Worm (Caenorhabditis elegans) whole organism, late embryonic: ENCODE measurements around the gene cky-1.

Experiments
- F13H6.1 ChIP-seq: sonication (generic microtip); optimal IDR thresholded peaks from 2 replicates; lab custom pipeline; 2016; ENCODE audit warnings: missing genetic modification characterization, missing compliant biosample characterization
- K09A11.1 ChIP-seq: sonication (generic microtip); optimal IDR thresholded peaks from 2 replicates; lab custom pipeline; 2017; ENCODE audit warnings: antibody characterized with exemption, mild to moderate bottlenecking, missing genetic modification characterization, missing compliant biosample characterization; ENCODE audit not compliant: insufficient read depth
- T23F11.4 ChIP-seq: fragments of 200-800 bp; sonication (Bioruptor generic); optimal IDR thresholded peaks from 2 replicates; lab custom pipeline; 2018; ENCODE audit warnings: mild to moderate bottlenecking, missing genetic modification characterization, missing compliant biosample characterization
- Y22D7AL.16 ChIP-seq: sonication (generic microtip); optimal IDR thresholded peaks from 2 replicates; lab custom pipeline; 2016; ENCODE audit warnings: missing genetic modification characterization, missing compliant biosample characterization
- ama-1 ChIP-seq: fragments of 150-350 bp; optimal IDR thresholded peaks from 2 replicates; lab custom pipeline; 2014
- ceh-18 ChIP-seq: sonication (generic microtip); optimal IDR thresholded peaks from 2 replicates; lab custom pipeline; 2016; ENCODE audit warnings: missing genetic modification characterization, missing compliant biosample characterization
- ceh-2 ChIP-seq: sonication (generic microtip); optimal IDR thresholded peaks from 2 replicates; lab custom pipeline; 2016; ENCODE audit warnings: missing genotype, missing genetic modification characterization, missing compliant biosample characterization
- ceh-30 ChIP-seq: fragments of 150-350 bp; optimal IDR thresholded peaks from 2 replicates; lab custom pipeline; 2014; ENCODE audit warnings: missing biosample characterization, missing genetic modification characterization
- ceh-31 ChIP-seq: sonication (generic microtip); optimal IDR thresholded peaks from 2 replicates; lab custom pipeline; 2016; ENCODE audit warnings: missing genetic modification characterization, missing compliant biosample characterization
- ceh-6 ChIP-seq: fragments of 200-800 bp; sonication (Bioruptor generic); optimal IDR thresholded peaks from 2 replicates; lab custom pipeline; 2018; ENCODE audit warnings: mild to moderate bottlenecking, missing genetic modification characterization, missing compliant biosample characterization
- che-1 ChIP-seq: sonication (generic microtip); optimal IDR thresholded peaks from 2 replicates; lab custom pipeline; 2016; ENCODE audit warnings: mild to moderate bottlenecking, missing genetic modification characterization, missing compliant biosample characterization
- elt-2 ChIP-seq: sonication (generic microtip); optimal IDR thresholded peaks from 2 replicates; lab custom pipeline; 2016; ENCODE audit warnings: missing genetic modification reagents, missing genetic modification characterization, missing compliant biosample characterization
- elt-4 ChIP-seq: sonication (generic microtip); optimal IDR thresholded peaks from 2 replicates; lab custom pipeline; 2016; ENCODE audit warnings: missing genetic modification characterization, missing compliant biosample characterization
- ets-4 ChIP-seq: sonication (generic microtip); optimal IDR thresholded peaks from 2 replicates; lab custom pipeline; 2016; ENCODE audit warnings: missing genetic modification characterization, missing compliant biosample characterization
- fkh-6 ChIP-seq: sonication (generic microtip); optimal IDR thresholded peaks from 2 replicates; lab custom pipeline; 2016; ENCODE audit warnings: missing genetic modification characterization, missing compliant biosample characterization
- hlh-13 ChIP-seq: fragments of 200-800 bp; sonication (Bioruptor generic); optimal IDR thresholded peaks from 2 replicates; lab custom pipeline; 2018; ENCODE audit warnings: mild to moderate bottlenecking, missing genetic modification characterization, missing compliant biosample characterization
- hlh-30 ChIP-seq: sonication (generic microtip); optimal IDR thresholded peaks from 2 replicates; lab custom pipeline; 2017; ENCODE audit warnings: antibody characterized with exemption, missing genetic modification characterization, missing compliant biosample characterization; ENCODE audit not compliant: insufficient read depth
- hlh-6 ChIP-seq: sonication (generic microtip); optimal IDR thresholded peaks from 2 replicates; lab custom pipeline; 2016; ENCODE audit warnings: missing genotype, missing genetic modification characterization, missing compliant biosample characterization
- hlh-8 ChIP-seq: sonication (generic microtip); optimal IDR thresholded peaks from 2 replicates; lab custom pipeline; 2016; ENCODE audit warnings: missing genotype, missing genetic modification characterization, missing compliant biosample characterization
- mec-3 ChIP-seq: sonication (generic microtip); optimal IDR thresholded peaks from 2 replicates; lab custom pipeline; 2016; ENCODE audit warnings: borderline replicate concordance, missing genetic modification characterization, missing compliant biosample characterization
- nfya-1 ChIP-seq: sonication (generic microtip); optimal IDR thresholded peaks from 2 replicates; lab custom pipeline; 2017; ENCODE audit warnings: missing genetic modification characterization, mild to moderate bottlenecking, missing compliant biosample characterization, antibody characterized with exemption, moderate library complexity
- nhr-11 ChIP-seq: fragments of 150-350 bp; optimal IDR thresholded peaks from 2 replicates; lab custom pipeline; 2014; ENCODE audit warnings: missing biosample characterization, missing genetic modification characterization
- npax-4 ChIP-seq: sonication (generic microtip); optimal IDR thresholded peaks from 2 replicates; lab custom pipeline; 2016; ENCODE audit warnings: missing genetic modification characterization, missing compliant biosample characterization
- pag-3 ChIP-seq: sonication (generic microtip); optimal IDR thresholded peaks from 2 replicates; lab custom pipeline; 2016; ENCODE audit warnings: missing compliant biosample characterization, missing genetic modification characterization, borderline replicate concordance
- pax-1 ChIP-seq: fragments of 150-350 bp; optimal IDR thresholded peaks from 2 replicates; lab custom pipeline; 2014; ENCODE audit warnings: missing biosample characterization, missing genetic modification characterization
- pha-2 ChIP-seq: sonication (generic microtip); optimal IDR thresholded peaks from 2 replicates; lab custom pipeline; 2017; ENCODE audit warnings: mild to moderate bottlenecking, missing genetic modification characterization, missing compliant biosample characterization
- pha-4 ChIP-seq: fragments of 150-350 bp; optimal IDR thresholded peaks from 2 replicates; lab custom pipeline; 2018; ENCODE audit warnings: missing biosample characterization, missing genetic modification reagents, missing genetic modification characterization
- pqm-1 ChIP-seq: sonication (generic microtip); optimal IDR thresholded peaks from 2 replicates; lab custom pipeline; 2016; ENCODE audit warnings: missing genetic modification characterization, missing compliant biosample characterization
- rnt-1 ChIP-seq: sonication (generic microtip); optimal IDR thresholded peaks from 2 replicates; lab custom pipeline; 2016; ENCODE audit warnings: missing genetic modification characterization, missing compliant biosample characterization
- sox-2 ChIP-seq: fragments of 200-800 bp; sonication (Bioruptor generic); IDR thresholded peaks from 2 replicates; pipeline ENCODE4 v1.3.6; 2022; ENCODE audit warnings: missing genetic modification reagents, missing genetic modification characterization, missing compliant biosample characterization
- tbx-7 ChIP-seq: sonication (generic microtip); optimal IDR thresholded peaks from 2 replicates; lab custom pipeline; 2016; ENCODE audit warnings: missing genotype, missing genetic modification characterization, missing compliant biosample characterization
- unc-3 ChIP-seq, 2 experiments: fragments of 200-800 bp in 1 of 2; sonication (Bioruptor generic) in 1 of 2; sonication (generic microtip) in 1 of 2; conservative IDR thresholded peaks in 1 of 2; optimal IDR thresholded peaks in 1 of 2; 2 replicates each; pipeline versions ENCODE4 v1.3.6 to Lab custom; 2016 to 2022; ENCODE audit warnings: missing compliant biosample characterization in 2 of 2, missing genetic modification characterization in 2 of 2, missing genetic modification reagents in 1 of 2
- unc-42 ChIP-seq: sonication (generic microtip); optimal IDR thresholded peaks from 2 replicates; lab custom pipeline; 2016; ENCODE audit warnings: missing genotype, missing genetic modification characterization, missing compliant biosample characterization
- unc-55 ChIP-seq: sonication (generic microtip); optimal IDR thresholded peaks from 2 replicates; lab custom pipeline; 2017; ENCODE audit warnings: missing biosample characterization, missing genetic modification reagents, missing genetic modification characterization
- unc-86 ChIP-seq: sonication (generic microtip); optimal IDR thresholded peaks from 2 replicates; lab custom pipeline; 2016; ENCODE audit warnings: missing genetic modification characterization, missing compliant biosample characterization
- zip-5 ChIP-seq: sonication (generic microtip); optimal IDR thresholded peaks from 2 replicates; lab custom pipeline; 2016; ENCODE audit warnings: missing genetic modification characterization, missing compliant biosample characterization

The cky-1 gene

DNA sequence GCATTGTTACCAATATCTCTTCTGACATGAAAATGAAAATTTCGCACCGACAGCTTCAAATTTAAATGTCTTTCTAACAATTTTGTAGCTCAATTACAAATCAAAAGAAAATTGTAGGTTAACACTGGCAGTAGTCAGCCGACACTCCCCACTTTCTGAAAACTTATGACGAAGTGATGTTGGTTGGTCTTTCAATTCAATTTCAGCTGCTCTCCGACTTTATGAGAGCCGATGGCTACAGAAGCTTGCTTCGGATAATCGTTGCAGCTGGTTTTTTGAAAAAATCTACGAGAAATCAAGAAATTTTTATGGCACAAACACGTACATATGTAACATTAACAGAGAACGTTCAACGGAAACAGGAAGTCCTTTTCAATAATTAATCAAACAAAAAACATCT is 48.4 kb downstream of the cky-1 start, which contains the start of gene sre-20:
Gene sre-20 (minus strand): TSS at position 101 of the 400 bp plus-strand sequence.
- TF ChIP-seq npax-4, result no peak
- TF ChIP-seq, all 69 proteins: peak for 0

DNA sequence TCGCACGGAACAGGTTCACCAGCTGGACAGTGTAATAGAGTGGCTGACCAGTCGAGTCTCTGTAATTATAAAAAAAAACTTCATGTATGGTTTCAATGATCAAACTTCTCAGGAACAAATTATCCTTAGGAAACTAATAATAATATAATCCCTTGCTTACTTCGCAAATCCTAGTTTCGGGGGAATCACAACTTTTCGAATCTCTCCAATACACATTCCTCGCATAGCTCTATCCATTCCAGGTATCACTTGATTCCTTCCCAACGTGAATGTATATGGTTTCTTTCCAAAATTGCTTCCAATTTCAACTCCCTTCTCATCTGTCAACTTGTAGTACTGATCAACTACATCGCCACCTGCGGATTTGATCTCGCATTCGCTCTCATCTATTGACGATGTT is 49.8 kb downstream of the cky-1 start:
- TF ChIP-seq nfya-1 (tag; lab: Kevin White, UChicago) (no peak), pqm-1 (tag; lab: Kevin White, UChicago) (no peak), pag-3 (tag; lab: Kevin White, UChicago) (no peak), nhr-11 (tag; lab: Kevin White, UChicago) (no peak), ceh-2 (tag; lab: Kevin White, UChicago) (no peak), tbx-7 (no peak), T23F11.4 (GFP tag; lab: Kevin White, UChicago) (no peak), ama-1 (no peak), pha-2 (tag; lab: Kevin White, UChicago) (no peak)

DNA sequence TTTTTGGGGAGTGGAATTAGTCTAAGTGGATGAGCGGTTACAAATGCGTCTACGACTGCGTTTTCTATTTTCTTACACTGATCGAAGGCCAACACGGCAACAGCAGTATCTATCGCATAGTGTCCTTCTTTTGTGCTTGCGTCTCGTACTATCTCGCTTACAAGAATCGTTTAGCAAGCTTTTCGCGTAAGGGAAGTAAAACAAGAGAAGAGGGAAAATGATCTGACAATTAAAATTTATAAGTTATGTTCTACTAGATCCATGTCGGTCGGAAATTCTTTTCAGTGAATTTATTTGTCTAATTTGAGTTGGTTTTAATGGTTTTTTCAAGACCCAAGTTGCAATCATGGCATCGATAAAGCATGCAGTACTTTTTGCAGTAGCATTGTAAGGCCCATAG is 50.5 kb downstream of the cky-1 start, which contains the start of gene fkb-4:
Gene fkb-4 (minus strand): TSS at position 101 of the 400 bp plus-strand sequence.
- TF ChIP-seq pha-2 (tag; lab: Kevin White, UChicago), result no peak
- no peak for TF ChIP-seq zip-5 (tag; lab: Kevin White, UChicago)
- TF ChIP-seq unc-55 (GFP tag; lab: Kevin White, UChicago), result no peak
- no peak for TF ChIP-seq ceh-6
- TF ChIP-seq pax-1 (tag; lab: Kevin White, UChicago), result no peak
- TF ChIP-seq fkh-6 (tag; lab: Kevin White, UChicago), result no peak
- TF ChIP-seq rnt-1 (tag; lab: Kevin White, UChicago), result no peak
- no peak for TF ChIP-seq unc-3 (GFP tag; conservative IDR thresholded peaks at IDR 0.05; lab: Robert Waterston, UW)
- no peak for TF ChIP-seq unc-3 (tag; optimal IDR thresholded peaks at IDR 0.05; lab: Kevin White, UChicago)
- no peak for TF ChIP-seq hlh-6 (tag; lab: Kevin White, UChicago)
- TF ChIP-seq elt-4 (tag; lab: Kevin White, UChicago), result no peak
- no peak for TF ChIP-seq hlh-30 (tag; lab: Kevin White, UChicago)
- TF ChIP-seq sox-2 (GFP tag; lab: Robert Waterston, UW), result no peak
- no peak for TF ChIP-seq nhr-11 (tag; lab: Kevin White, UChicago)
- TF ChIP-seq elt-2, result no peak
- no peak for TF ChIP-seq pha-4 (tag; lab: Kevin White, UChicago)
- TF ChIP-seq unc-86 (tag; lab: Kevin White, UChicago), result no peak
- TF ChIP-seq K09A11.1 (tag; lab: Kevin White, UChicago), result no peak
- TF ChIP-seq Y22D7AL.16 (tag; lab: Kevin White, UChicago), result no peak
- no peak for TF ChIP-seq ceh-30
- no peak for TF ChIP-seq ceh-18

- TF ChIP-seq ceh-31 (tag; lab: Kevin White, UChicago), result no peak
- no peak for TF ChIP-seq unc-86 (tag; lab: Kevin White, UChicago)
- no peak for TF ChIP-seq che-1
- TF ChIP-seq T23F11.4 (GFP tag; lab: Kevin White, UChicago), result no peak
- TF ChIP-seq F13H6.1 (tag; lab: Kevin White, UChicago), result no peak
- TF ChIP-seq tbx-7, result no peak
- TF ChIP-seq K09A11.1 (tag; lab: Kevin White, UChicago), result no peak
- TF ChIP-seq hlh-8 (tag; lab: Kevin White, UChicago), result no peak
- TF ChIP-seq unc-42 (tag; lab: Kevin White, UChicago), result no peak
- no peak for TF ChIP-seq hlh-13 (GFP tag; lab: Kevin White, UChicago)
These were observed 51.9 kb downstream of the cky-1 start, which contains the start of gene srbc-44 for ce11 chrV:12788451-12788850. Gene srbc-44 (minus strand): TSS chrV:12788551.

DNA sequence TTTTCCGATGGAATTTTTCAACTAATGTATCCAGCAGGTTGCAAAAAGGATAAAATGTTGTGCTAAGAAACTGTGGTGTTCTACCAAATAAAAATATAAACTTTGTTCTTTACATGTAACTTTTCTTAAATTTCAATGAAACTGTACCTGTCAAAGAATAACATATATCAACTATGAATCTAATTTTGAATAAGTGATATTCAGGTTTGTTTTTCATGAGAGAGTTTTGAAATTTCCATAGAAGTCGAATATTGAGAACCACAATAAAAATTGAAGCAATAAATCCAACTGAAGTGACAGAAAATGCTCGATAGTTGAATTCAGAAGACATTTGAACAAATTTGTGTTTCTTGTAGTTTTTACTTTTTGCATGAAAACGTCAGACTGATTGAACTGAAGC is 53.7 kb downstream of the cky-1 start, which contains the start of gene srbc-43:
Gene srbc-43 (minus strand): TSS at position 331 of the 400 bp plus-strand sequence.
- TF ChIP-seq ets-4 (no peak), hlh-13 (GFP tag; lab: Kevin White, UChicago) (no peak), mec-3 (tag; lab: Kevin White, UChicago) (no peak), pha-2 (tag; lab: Kevin White, UChicago) (no peak), nfya-1 (tag; lab: Kevin White, UChicago) (no peak)
